Worm (Caenorhabditis elegans) whole organism, L3 larva: ENCODE data around the gene T16G12.13.

Source experiments
- R02D3.7 ChIP-seq: fragments of 150-350 bp; optimal IDR thresholded peaks from 2 replicates; lab custom pipeline; 2014; ENCODE audit warnings: missing biosample characterization, missing genetic modification characterization
- ZK546.5 ChIP-seq: sonication (generic microtip); optimal IDR thresholded peaks from 2 replicates; lab custom pipeline; 2017; ENCODE audit warnings: missing biosample characterization, missing genetic modification characterization
- aly-2 ChIP-seq: fragments of 150-350 bp; optimal IDR thresholded peaks from 2 replicates; lab custom pipeline; 2014; ENCODE audit warnings: missing biosample characterization, missing genetic modification characterization
- ama-1 ChIP-seq: fragments of 150-350 bp; optimal IDR thresholded peaks from 2 replicates; lab custom pipeline; 2018
- ceh-28 ChIP-seq: fragments of 150-350 bp; optimal IDR thresholded peaks from 2 replicates; lab custom pipeline; 2014; ENCODE audit warnings: missing biosample characterization, missing genetic modification reagents, missing genetic modification characterization
- ceh-9 ChIP-seq: sonication (generic microtip); optimal IDR thresholded peaks from 2 replicates; lab custom pipeline; 2018; ENCODE audit warnings: missing biosample characterization, missing genetic modification characterization
- egl-5 ChIP-seq: fragments of 150-350 bp; optimal IDR thresholded peaks from 2 replicates; lab custom pipeline; 2017; ENCODE audit warnings: missing biosample characterization, missing genetic modification reagents, missing genetic modification characterization, inconsistent platforms
- elt-1 ChIP-seq: fragments of 150-350 bp; optimal IDR thresholded peaks from 2 replicates; lab custom pipeline; 2014; ENCODE audit warnings: missing biosample characterization, missing genetic modification characterization
- elt-2 ChIP-seq: sonication (generic microtip); optimal IDR thresholded peaks from 2 replicates; lab custom pipeline; 2016; ENCODE audit warnings: missing genetic modification reagents, mild to moderate bottlenecking, missing genetic modification characterization, missing compliant biosample characterization
- elt-3 ChIP-seq, 3 experiments: fragments of 150-350 bp in 1 of 3; sonication (generic microtip) in 2 of 3; optimal IDR thresholded peaks; 2 replicates in 2 of 3; 4 replicates in 1 of 3; lab custom pipeline; 2014 to 2017; ENCODE audit warnings: missing biosample characterization in 3 of 3, missing genetic modification characterization in 3 of 3
- eor-1 ChIP-seq, 2 experiments: fragments of 150-350 bp; optimal IDR thresholded peaks; 2 replicates each; lab custom pipeline; 2014 to 2018; ENCODE audit warnings: missing biosample characterization in 2 of 2, missing genetic modification characterization in 2 of 2
- fkh-10 ChIP-seq: sonication (generic microtip); optimal IDR thresholded peaks from 2 replicates; lab custom pipeline; 2017; ENCODE audit warnings: missing biosample characterization, missing genetic modification reagents, missing genetic modification characterization
- fos-1 ChIP-seq: fragments of 150-350 bp; optimal IDR thresholded peaks from 2 replicates; lab custom pipeline; 2014; ENCODE audit warnings: missing biosample characterization, missing genetic modification characterization
- hmg-11 ChIP-seq: sonication (generic microtip); optimal IDR thresholded peaks from 2 replicates; lab custom pipeline; 2016; ENCODE audit warnings: missing genetic modification characterization, missing compliant biosample characterization
- jun-1 ChIP-seq: fragments of 150-350 bp; optimal IDR thresholded peaks from 2 replicates; lab custom pipeline; 2014; ENCODE audit warnings: missing biosample characterization, missing genetic modification reagents, missing genetic modification characterization
- lin-15B ChIP-seq: fragments of 150-350 bp; optimal IDR thresholded peaks from 2 replicates; lab custom pipeline; 2014; ENCODE audit warnings: missing biosample characterization, missing genetic modification characterization
- lin-39 ChIP-seq: fragments of 150-350 bp; optimal IDR thresholded peaks from 2 replicates; lab custom pipeline; 2018; ENCODE audit warnings: missing biosample characterization, missing genetic modification reagents, missing genetic modification characterization
- mml-1 ChIP-seq: fragments of 150-350 bp; sonication (generic microtip); optimal IDR thresholded peaks from 3 replicates; lab custom pipeline; 2014; ENCODE audit warnings: missing biosample characterization, missing genetic modification characterization
- nfya-1 ChIP-seq: sonication (generic microtip); optimal IDR thresholded peaks from 2 replicates; lab custom pipeline; 2017; ENCODE audit warnings: missing genetic modification characterization, mild to moderate bottlenecking, missing compliant biosample characterization, antibody characterized with exemption, moderate library complexity; ENCODE audit not compliant: insufficient read depth
- nhr-11 ChIP-seq: fragments of 150-350 bp; optimal IDR thresholded peaks from 2 replicates; lab custom pipeline; 2014; ENCODE audit warnings: missing biosample characterization, missing genetic modification characterization
- nhr-12 ChIP-seq: fragments of 150-350 bp; optimal IDR thresholded peaks from 2 replicates; lab custom pipeline; 2014; ENCODE audit warnings: missing biosample characterization, missing genetic modification characterization
- nhr-23 ChIP-seq: fragments of 150-350 bp; optimal IDR thresholded peaks from 2 replicates; lab custom pipeline; 2014; ENCODE audit warnings: missing biosample characterization, missing genetic modification reagents, missing genetic modification characterization
- nhr-237 ChIP-seq: fragments of 150-350 bp; optimal IDR thresholded peaks from 2 replicates; lab custom pipeline; 2014; ENCODE audit warnings: missing biosample characterization, missing genetic modification characterization
- nhr-25 ChIP-seq: sonication (generic microtip); optimal IDR thresholded peaks from 2 replicates; lab custom pipeline; 2017; ENCODE audit warnings: missing biosample characterization, missing genetic modification characterization
- nhr-28 ChIP-seq: fragments of 150-350 bp; optimal IDR thresholded peaks from 2 replicates; lab custom pipeline; 2014; ENCODE audit warnings: missing biosample characterization, missing genetic modification characterization
- nhr-67 ChIP-seq: fragments of 150-350 bp; optimal IDR thresholded peaks from 2 replicates; lab custom pipeline; 2014; ENCODE audit warnings: missing biosample characterization, missing genetic modification characterization
- nhr-76 ChIP-seq: fragments of 150-350 bp; sonication (generic microtip); optimal IDR thresholded peaks from 5 replicates; lab custom pipeline; 2014; ENCODE audit warnings: missing biosample characterization, missing genetic modification characterization
- nhr-77 ChIP-seq: fragments of 150-350 bp; optimal IDR thresholded peaks from 2 replicates; lab custom pipeline; 2014; ENCODE audit warnings: missing biosample characterization, missing genetic modification characterization
- pha-4 ChIP-seq: fragments of 150-350 bp; optimal IDR thresholded peaks from 2 replicates; lab custom pipeline; 2014; ENCODE audit warnings: missing biosample characterization, missing genetic modification reagents, missing genetic modification characterization
- pqm-1 ChIP-seq: fragments of 150-350 bp; optimal IDR thresholded peaks from 2 replicates; lab custom pipeline; 2017; ENCODE audit warnings: missing biosample characterization, missing genetic modification characterization, inconsistent platforms
- tbx-2 ChIP-seq: sonication (generic microtip); optimal IDR thresholded peaks from 2 replicates; lab custom pipeline; 2016; ENCODE audit warnings: mild to moderate bottlenecking, missing genetic modification characterization, missing compliant biosample characterization
- unc-39 ChIP-seq: sonication (generic microtip); optimal IDR thresholded peaks from 4 replicates; lab custom pipeline; 2017; ENCODE audit warnings: missing biosample characterization, missing genetic modification characterization
- zag-1 ChIP-seq: fragments of 150-350 bp; optimal IDR thresholded peaks from 2 replicates; lab custom pipeline; 2014; ENCODE audit warnings: missing biosample characterization, missing genetic modification characterization
- ztf-11 ChIP-seq: fragments of 150-350 bp; optimal IDR thresholded peaks from 2 replicates; lab custom pipeline; 2014; ENCODE audit warnings: missing biosample characterization, missing genetic modification characterization

T16G12.13 gene

ce11 chrIII:10023452-10023851, 37.2 kb upstream of the T16G12.13 start, which contains the start of gene ins-21:
Gene ins-21 (plus strand): TSS chrIII:10023752.
- TF ChIP-seq nhr-76 (tag; lab: Kevin White, UChicago), result no peak
- TF ChIP-seq jun-1 (tag; lab: Kevin White, UChicago), result no peak
- no peak for TF ChIP-seq ZK546.5 (tag; lab: Kevin White, UChicago)
- TF ChIP-seq nhr-28 (tag; lab: Kevin White, UChicago), result no peak
- TF ChIP-seq aly-2, result no peak
- no peak for TF ChIP-seq nhr-237 (tag; lab: Kevin White, UChicago)
- TF ChIP-seq ztf-11 (tag; lab: Kevin White, UChicago), result no peak

ce11 chrIII:10025989-10026388, 34.7 kb upstream of the T16G12.13 start, which contains the start of gene ins-22:
Gene ins-22 (plus strand): TSS chrIII:10026289.
- TF ChIP-seq nhr-76 (tag; lab: Kevin White, UChicago) (no peak), tbx-2 (tag; lab: Kevin White, UChicago) (no peak), jun-1 (tag; lab: Kevin White, UChicago) (no peak), ama-1 (no peak), nhr-25 (tag; lab: Kevin White, UChicago) (no peak), ceh-9 (tag; lab: Kevin White, UChicago) (no peak), fkh-10 (GFP tag; lab: Kevin White, UChicago) (no peak), nhr-12 (tag; lab: Kevin White, UChicago) (no peak), eor-1 (tag; optimal IDR thresholded peaks at IDR 0.05; lab: Kevin White, UChicago) (no peak), nhr-23 (tag; lab: Kevin White, UChicago) (no peak), elt-2 (tag; lab: Kevin White, UChicago) (no peak), ZK546.5 (tag; lab: Kevin White, UChicago) (no peak), nhr-11 (no peak), nhr-237 (tag; lab: Kevin White, UChicago) (no peak), unc-39 (tag; lab: Kevin White, UChicago) (no peak), pqm-1 (no peak)
- TF ChIP-seq, all 47 proteins: peak for 0

ce11 chrIII:10027947-10028346, 32.7 kb upstream of the T16G12.13 start, which contains the start of gene ins-23:
Gene ins-23 (plus strand): TSS chrIII:10028247.
- TF ChIP-seq elt-1 (tag; lab: Kevin White, UChicago), result no peak
- TF ChIP-seq lin-39 (tag; lab: Kevin White, UChicago), result no peak
- TF ChIP-seq fkh-10 (GFP tag; lab: Kevin White, UChicago), result no peak
- TF ChIP-seq nhr-77 (tag; lab: Kevin White, UChicago), result no peak
- no peak for TF ChIP-seq R02D3.7 (tag; lab: Kevin White, UChicago)
- no peak for TF ChIP-seq zag-1 (tag; lab: Kevin White, UChicago)
- TF ChIP-seq pha-4 (tag; lab: Kevin White, UChicago), result no peak
- no peak for TF ChIP-seq nhr-23 (tag; lab: Kevin White, UChicago)
- TF ChIP-seq, all 47 proteins: peak for 0

ce11 chrIII:10030549-10030948, 30.1 kb upstream of the T16G12.13 start, which contains the start of gene M04D8.4:
Gene M04D8.4 (minus strand): TSS chrIII:10030649.
- TF ChIP-seq jun-1 (tag; lab: Kevin White, UChicago), result no peak
- TF ChIP-seq eor-1 (tag; optimal IDR thresholded peaks at IDR 0.05; lab: Kevin White, UChicago), result no peak
- no peak for TF ChIP-seq unc-39 (tag; lab: Kevin White, UChicago)
- no peak for TF ChIP-seq lin-15B
- no peak for TF ChIP-seq fkh-10 (GFP tag; lab: Kevin White, UChicago)
- no peak for TF ChIP-seq pqm-1
- TF ChIP-seq nhr-67 (tag; lab: Kevin White, UChicago), result no peak
- TF ChIP-seq mml-1, result no peak
- TF ChIP-seq elt-2 (tag; lab: Kevin White, UChicago), result no peak
- TF ChIP-seq nhr-237 (tag; lab: Kevin White, UChicago), result no peak
- TF ChIP-seq nhr-23 (tag; lab: Kevin White, UChicago), result no peak
- no peak for TF ChIP-seq elt-1 (tag; lab: Kevin White, UChicago)
- no peak for TF ChIP-seq fos-1 (tag; lab: Kevin White, UChicago)
- TF ChIP-seq egl-5 (tag; lab: Kevin White, UChicago), result no peak
- TF ChIP-seq ceh-28 (tag; lab: Kevin White, UChicago), result no peak
- TF ChIP-seq nfya-1 (tag; lab: Kevin White, UChicago), result no peak
- no peak for TF ChIP-seq hmg-11 (tag; lab: Kevin White, UChicago)
- TF ChIP-seq elt-3 (tag; optimal IDR thresholded peaks at IDR 0.05; lab: Kevin White, UChicago), result no peak
- TF ChIP-seq nhr-76 (tag; lab: Kevin White, UChicago), result no peak
